Worm (Caenorhabditis elegans): ENCODE measurements around the gene ceh-58.
A peak's percentile ranks its signal among the peaks of the same experiment; 100 is the strongest.

ceh-58 gene

DNA sequence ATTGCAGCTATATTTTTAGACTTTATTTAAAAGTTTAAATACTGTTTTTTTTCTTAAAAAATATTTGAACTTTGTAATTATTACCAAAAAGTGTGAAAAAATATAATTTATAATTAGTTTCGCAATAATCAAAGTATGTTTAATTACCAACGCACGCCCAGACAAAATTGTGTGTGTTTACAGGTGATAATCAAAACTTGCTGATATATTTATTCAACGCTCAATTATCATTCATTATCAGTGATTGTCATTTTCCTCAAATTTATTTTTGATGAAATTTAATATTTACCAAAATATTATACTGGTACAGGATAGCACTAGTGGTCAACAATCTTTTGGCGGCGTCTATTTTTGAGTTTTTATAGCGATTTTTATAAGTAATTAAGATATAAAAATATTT is 3.6 kb upstream of the ceh-58 start:
- TF ChIP-seq cog-1 (tag; optimal IDR thresholded peaks at IDR 0.05) (no peak), ref-1 (GFP tag; conservative IDR thresholded peaks at IDR 0.05) (no peak), ztf-29 (GFP tag; IDR thresholded peaks at IDR 0.05) (no peak), med-1 (GFP tag; optimal IDR thresholded peaks at IDR 0.05; ENCODE audit: insufficient read depth) (no peak), flt-1 (GFP tag; IDR thresholded peaks at IDR 0.05) (no peak), klf-2 (GFP tag; conservative IDR thresholded peaks at IDR 0.05) (no peak), T22C8.4 (GFP tag; IDR thresholded peaks at IDR 0.05) (no peak), tab-1 (GFP tag; IDR thresholded peaks at IDR 0.05) (no peak), ztf-23 (GFP tag; IDR thresholded peaks at IDR 0.05) (no peak)

DNA sequence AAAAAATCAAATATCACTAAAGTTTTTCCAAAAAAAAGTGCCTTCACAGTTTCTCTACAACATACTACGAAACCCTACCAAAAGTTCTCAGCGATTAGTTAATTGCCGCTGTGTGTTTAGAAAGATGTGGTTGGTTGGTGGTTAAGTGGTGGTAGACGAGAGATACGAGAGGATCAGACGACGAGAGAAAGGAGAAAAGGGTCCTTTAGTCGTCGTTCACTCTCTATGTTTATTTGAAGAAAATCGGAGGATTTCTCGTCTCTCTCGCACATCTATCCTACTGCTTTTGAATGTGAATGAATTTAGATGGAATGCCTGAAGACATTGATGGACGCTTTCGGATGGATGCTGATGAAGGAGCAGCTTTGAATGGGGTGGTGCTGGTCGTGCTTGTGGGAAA is 1.4 kb upstream of the ceh-58 start:
- TF ChIP-seq med-1 (GFP tag; optimal IDR thresholded peaks at IDR 0.05; ENCODE audit: insufficient read depth): no peak
- no peak for TF ChIP-seq ztf-29 (GFP tag; IDR thresholded peaks at IDR 0.05)
- TF ChIP-seq klf-2 (GFP tag; conservative IDR thresholded peaks at IDR 0.05): no peak
- no peak for TF ChIP-seq cog-1 (tag; optimal IDR thresholded peaks at IDR 0.05)
- TF ChIP-seq tab-1 (GFP tag; IDR thresholded peaks at IDR 0.05): no peak
- no peak for TF ChIP-seq ztf-23 (GFP tag; IDR thresholded peaks at IDR 0.05)

DNA sequence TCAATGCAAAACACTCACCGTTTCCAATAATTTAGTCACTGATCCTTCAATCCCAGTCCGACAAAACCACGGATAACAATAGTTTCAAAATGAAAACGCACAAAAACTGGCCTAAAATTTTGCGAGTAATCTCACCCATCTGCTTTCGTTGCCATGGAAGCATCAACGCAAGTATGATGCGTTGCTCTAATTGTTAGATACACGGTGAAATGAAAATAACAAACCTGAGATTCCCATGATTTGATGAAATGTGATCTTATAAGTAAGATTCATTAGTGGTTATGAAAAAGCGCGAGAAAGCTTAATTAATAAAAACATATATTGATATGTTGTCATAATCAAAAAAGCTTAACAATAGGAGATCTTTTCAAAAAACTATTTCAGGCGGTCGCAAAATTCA is 2.2 kb downstream of the ceh-58 start, which contains the start of gene ceh-57:
TSS of gene ceh-57 (minus strand) at position 95 of the 400 bp plus-strand sequence.
- TF ChIP-seq med-1 (GFP tag; optimal IDR thresholded peaks at IDR 0.05; ENCODE audit: insufficient read depth) (no peak), ztf-29 (GFP tag; IDR thresholded peaks at IDR 0.05) (no peak), cog-1 (tag; optimal IDR thresholded peaks at IDR 0.05) (no peak), klf-2 (GFP tag; conservative IDR thresholded peaks at IDR 0.05) (no peak), ref-1 (GFP tag; conservative IDR thresholded peaks at IDR 0.05) (no peak), ztf-23 (GFP tag; IDR thresholded peaks at IDR 0.05) (no peak)

DNA sequence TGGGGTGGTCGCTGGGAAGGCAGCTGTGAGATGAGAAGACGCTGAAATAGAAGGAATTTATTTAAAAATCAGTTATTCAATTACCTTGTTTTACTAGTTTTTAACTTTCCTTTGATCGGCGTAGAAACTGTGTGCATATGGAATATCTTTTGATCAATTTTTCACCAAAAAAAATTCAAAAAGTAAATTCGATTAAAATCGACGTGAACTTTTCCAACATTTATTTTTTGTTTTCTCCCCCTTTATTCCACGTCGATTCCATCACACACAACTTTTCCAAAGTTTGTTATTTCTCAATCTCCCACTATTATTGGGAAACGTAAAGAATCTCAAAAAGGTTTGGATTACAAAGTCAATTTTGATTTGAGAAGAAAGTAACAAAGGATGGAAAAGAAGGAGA is 8.9 kb downstream of the ceh-58 start, which contains the start of gene C07E3.4:
TSS of gene C07E3.4 (plus strand) at position 301 of the 400 bp plus-strand sequence.
- no peak for TF ChIP-seq flt-1 (GFP tag; IDR thresholded peaks at IDR 0.05)
- no peak for TF ChIP-seq cog-1 (tag; optimal IDR thresholded peaks at IDR 0.05)
- TF ChIP-seq ref-1 (GFP tag; conservative IDR thresholded peaks at IDR 0.05): no peak
- TF ChIP-seq ztf-29 (GFP tag; IDR thresholded peaks at IDR 0.05): no peak
- no peak for TF ChIP-seq tab-1 (GFP tag; IDR thresholded peaks at IDR 0.05)
- TF ChIP-seq med-1 (GFP tag; optimal IDR thresholded peaks at IDR 0.05; ENCODE audit: insufficient read depth): no peak
- no peak for TF ChIP-seq T22C8.4 (GFP tag; IDR thresholded peaks at IDR 0.05)
- no peak for TF ChIP-seq ztf-23 (GFP tag; IDR thresholded peaks at IDR 0.05)

DNA sequence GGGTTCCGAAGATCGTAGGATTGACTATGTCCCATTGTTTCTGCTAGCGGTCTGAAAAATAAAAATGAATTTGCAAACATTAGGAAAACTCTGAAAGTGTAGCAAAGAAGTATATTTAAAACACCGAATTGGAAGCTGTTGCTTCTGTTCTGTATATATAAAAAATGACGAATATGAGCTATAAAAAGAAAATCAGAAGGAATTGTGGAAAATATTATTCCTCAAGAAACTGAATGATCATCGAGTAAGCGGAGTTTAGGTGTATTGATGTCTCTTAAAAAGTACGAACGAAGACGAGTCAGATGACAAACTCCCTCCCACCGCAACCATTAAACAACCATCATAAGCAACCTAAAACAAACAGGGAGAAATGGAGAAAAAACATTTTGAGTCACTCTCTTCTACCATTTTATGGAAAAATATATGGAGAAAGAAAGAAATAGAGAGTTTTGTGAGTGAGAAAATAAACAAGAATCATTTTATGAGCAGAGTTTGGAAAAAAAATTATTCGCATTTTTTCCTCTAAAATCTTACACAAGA is 11.9 kb downstream of the ceh-58 start, which contains the start of gene C07E3.3:
TSS of gene C07E3.3 (minus strand) at position 51 of the 540 bp plus-strand sequence.
- TF ChIP-seq ztf-29 (GFP tag; IDR thresholded peaks at IDR 0.05) (no peak), T22C8.4 (GFP tag; IDR thresholded peaks at IDR 0.05) (no peak), cog-1 (tag; optimal IDR thresholded peaks at IDR 0.05) (no peak), ref-1 (GFP tag; conservative IDR thresholded peaks at IDR 0.05) (no peak), ztf-23 (GFP tag; IDR thresholded peaks at IDR 0.05) (no peak), flt-1 (GFP tag; IDR thresholded peaks at IDR 0.05) (no peak), tab-1 (GFP tag; IDR thresholded peaks at IDR 0.05) (no peak), med-1 (GFP tag; optimal IDR thresholded peaks at IDR 0.05; ENCODE audit: insufficient read depth) (no peak), klf-2 (GFP tag; conservative IDR thresholded peaks at IDR 0.05) (no peak)

DNA sequence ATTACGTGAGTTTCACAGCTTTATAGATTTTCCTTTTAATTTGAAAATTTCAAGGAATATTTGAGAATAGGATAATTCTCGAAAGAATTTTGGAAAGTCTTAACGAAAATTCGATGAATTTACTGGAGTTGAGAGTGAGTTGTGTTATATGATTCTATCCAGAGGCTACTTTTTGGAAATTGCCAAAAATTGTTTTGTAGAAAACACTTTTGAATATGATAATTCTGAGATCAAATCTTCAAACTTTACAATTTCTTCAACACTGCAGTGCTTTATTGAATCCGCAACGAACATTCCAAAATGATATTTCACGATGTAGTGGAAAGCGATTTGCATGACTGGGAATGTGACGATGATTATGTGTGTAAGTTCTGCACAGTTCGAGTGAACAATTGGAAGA is 17.4 kb downstream of the ceh-58 start, which contains the start of gene C07E3.8:
TSS of gene C07E3.8 (plus strand) at position 301 of the 400 bp plus-strand sequence.
- TF ChIP-seq klf-2 (GFP tag; conservative IDR thresholded peaks at IDR 0.05) (no peak), tab-1 (GFP tag; IDR thresholded peaks at IDR 0.05) (no peak), ztf-23 (GFP tag; IDR thresholded peaks at IDR 0.05) (no peak), T22C8.4 (GFP tag; IDR thresholded peaks at IDR 0.05) (no peak), med-1 (GFP tag; optimal IDR thresholded peaks at IDR 0.05; ENCODE audit: insufficient read depth) (no peak), ref-1 (GFP tag; conservative IDR thresholded peaks at IDR 0.05) (no peak), ztf-29 (GFP tag; IDR thresholded peaks at IDR 0.05) (no peak), cog-1 (tag; optimal IDR thresholded peaks at IDR 0.05) (no peak), flt-1 (GFP tag; IDR thresholded peaks at IDR 0.05) (no peak)

DNA sequence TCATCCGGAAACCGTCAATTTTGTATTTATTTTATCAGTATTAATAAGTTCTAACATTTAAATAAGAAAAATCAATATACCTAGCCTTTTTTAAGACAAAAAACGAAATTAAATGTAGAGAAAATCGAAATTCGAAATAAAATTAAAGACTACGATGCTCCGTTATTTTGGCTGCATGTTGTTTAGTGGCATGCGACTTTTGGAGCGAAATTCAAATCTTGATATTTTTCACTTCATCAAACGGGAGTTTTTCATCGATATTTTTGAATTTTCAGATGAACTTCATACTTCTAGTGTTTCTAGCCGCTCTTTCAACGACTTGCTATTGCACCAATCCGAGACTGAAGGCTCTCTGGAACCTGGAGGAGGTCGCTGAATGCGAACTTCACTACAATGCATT is 18.9 kb downstream of the ceh-58 start, which contains the start of gene C07E3.9:
TSS of gene C07E3.9 (plus strand) at position 270 of the 400 bp plus-strand sequence.
- no peak for TF ChIP-seq tab-1 (GFP tag; IDR thresholded peaks at IDR 0.05)
- TF ChIP-seq med-1 (GFP tag; optimal IDR thresholded peaks at IDR 0.05; ENCODE audit: insufficient read depth): no peak
- TF ChIP-seq ztf-23 (GFP tag; IDR thresholded peaks at IDR 0.05): no peak
- no peak for TF ChIP-seq ref-1 (GFP tag; conservative IDR thresholded peaks at IDR 0.05)
- no peak for TF ChIP-seq T22C8.4 (GFP tag; IDR thresholded peaks at IDR 0.05)
- TF ChIP-seq ztf-29 (GFP tag; IDR thresholded peaks at IDR 0.05): no peak

DNA sequence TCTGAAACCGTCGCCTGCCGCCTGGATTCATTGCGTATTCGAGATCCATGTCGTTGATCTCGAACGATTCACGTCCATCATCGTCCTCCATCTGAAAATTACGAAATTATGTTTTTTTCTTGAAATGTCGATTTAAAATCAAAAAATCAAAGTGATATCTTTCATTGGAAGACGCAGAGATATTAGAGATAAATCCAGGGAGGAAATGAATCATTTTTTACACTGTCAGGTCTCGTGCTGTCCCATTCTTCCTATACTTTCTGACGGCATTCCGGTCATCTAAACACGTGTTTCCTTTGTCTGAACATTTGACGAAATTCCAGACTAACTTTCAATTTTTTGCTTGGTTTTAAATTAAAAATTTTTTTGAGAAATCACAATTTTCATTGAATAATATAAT is 19.5 kb downstream of the ceh-58 start, which contains the start of gene stip-1:
TSS of gene stip-1 (minus strand) at position 98 of the 400 bp plus-strand sequence.
- no peak for TF ChIP-seq ztf-23 (GFP tag; IDR thresholded peaks at IDR 0.05)
- TF ChIP-seq flt-1 (GFP tag; IDR thresholded peaks at IDR 0.05): no peak
- no peak for TF ChIP-seq T22C8.4 (GFP tag; IDR thresholded peaks at IDR 0.05)
- TF ChIP-seq tab-1 (GFP tag; IDR thresholded peaks at IDR 0.05): no peak
- no peak for TF ChIP-seq ztf-29 (GFP tag; IDR thresholded peaks at IDR 0.05)
- TF ChIP-seq cog-1 (tag; optimal IDR thresholded peaks at IDR 0.05): no peak
- TF ChIP-seq klf-2 (GFP tag; conservative IDR thresholded peaks at IDR 0.05): no peak
- TF ChIP-seq med-1 (GFP tag; optimal IDR thresholded peaks at IDR 0.05; ENCODE audit: insufficient read depth): no peak
- no peak for TF ChIP-seq ref-1 (GFP tag; conservative IDR thresholded peaks at IDR 0.05)

DNA sequence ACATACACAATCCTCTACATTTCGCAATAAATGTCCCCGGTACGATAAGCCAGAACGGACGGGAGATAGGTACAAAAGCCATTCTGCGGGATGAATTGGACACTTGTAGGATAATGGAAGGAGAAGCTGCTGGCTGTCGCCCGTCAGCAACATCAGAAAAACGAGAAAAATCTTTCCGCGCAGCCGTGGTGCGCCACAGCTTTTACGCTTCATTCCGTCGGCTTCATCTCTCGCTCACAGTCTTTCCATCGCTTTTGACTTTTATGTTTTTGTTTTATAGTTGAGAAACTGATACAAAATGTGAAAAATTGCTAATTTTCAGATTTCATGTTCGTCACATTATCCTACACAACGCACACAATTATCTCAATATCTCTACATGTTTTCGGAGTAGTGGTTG is 23.3 kb downstream of the ceh-58 start, which contains the start of gene C07E3.10:
TSS of gene C07E3.10 (plus strand) at position 301 of the 400 bp plus-strand sequence.
- TF ChIP-seq tab-1 (GFP tag; IDR thresholded peaks at IDR 0.05) (no peak), flt-1 (GFP tag; IDR thresholded peaks at IDR 0.05) (peak; percentile 10; the same call in 1 of the 2 replicates)

DNA sequence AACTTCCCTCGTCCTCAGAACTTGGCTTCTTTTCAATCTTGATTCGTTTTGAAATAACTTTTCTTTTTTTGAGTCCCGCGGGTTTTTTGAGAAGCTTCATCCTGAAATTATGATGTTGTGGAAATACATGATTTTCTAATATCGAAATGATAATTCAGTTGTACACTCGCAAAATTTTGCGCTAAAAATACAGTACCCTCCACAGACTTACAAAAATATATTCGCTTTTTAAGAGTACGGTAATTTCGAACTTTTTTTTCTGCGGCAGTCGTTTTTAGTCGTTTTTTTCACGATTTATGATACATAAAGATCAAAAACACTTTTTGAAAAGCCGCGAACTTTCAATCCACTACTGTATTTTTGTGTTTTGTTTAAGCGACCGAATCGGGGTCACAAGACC is 24.4 kb downstream of the ceh-58 start, which contains the start of gene pro-2:
TSS of gene pro-2 (minus strand) at position 101 of the 400 bp plus-strand sequence.
- TF ChIP-seq cog-1 (tag; optimal IDR thresholded peaks at IDR 0.05) (no peak), ref-1 (GFP tag; conservative IDR thresholded peaks at IDR 0.05) (no peak)
